Worm (Caenorhabditis elegans): ENCODE results near the gene Y69A2AR.23.

DNA sequence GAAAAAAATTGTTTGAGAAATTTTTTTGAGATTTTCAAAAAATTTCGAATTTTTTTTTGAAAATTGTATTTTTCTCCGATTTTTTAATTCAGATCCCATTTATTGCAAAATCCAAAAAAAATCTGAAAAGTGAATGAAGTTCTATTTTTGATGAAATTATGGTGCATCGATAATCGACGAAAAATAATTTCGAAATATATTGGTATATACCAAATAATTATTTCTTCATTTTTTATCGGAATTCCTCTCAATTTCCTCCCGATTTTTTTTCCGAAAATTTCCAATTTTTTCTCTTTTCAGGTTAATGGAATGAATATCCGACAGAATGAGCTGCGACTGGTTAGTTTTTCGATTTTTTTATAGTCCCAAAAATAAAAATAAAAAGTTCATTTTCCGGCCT lies 49.4 kb upstream of the Y69A2AR.23 start, which contains the start of gene epg-9:
- no peak for TF ChIP-seq sptf-1 (tag; optimal IDR thresholded peaks at IDR 0.05)
- TF ChIP-seq egl-27 (tag; optimal IDR thresholded peaks at IDR 0.05), result no peak
- no peak for TF ChIP-seq zag-1 (tag; optimal IDR thresholded peaks at IDR 0.05)
- no peak for TF ChIP-seq hpl-2 (GFP tag; optimal IDR thresholded peaks at IDR 0.05)
- TF ChIP-seq nhr-237 (tag; optimal IDR thresholded peaks at IDR 0.05), result no peak
- TF ChIP-seq unc-130 (tag; optimal IDR thresholded peaks at IDR 0.05), result no peak
- TF ChIP-seq ets-5 (GFP tag; IDR thresholded peaks at IDR 0.05), result no peak
